Fruit fly (Drosophila melanogaster): ENCODE measurements around the gene tna.

The tna gene

dm6 chr3L:10866633-10867379 lies 31.5 kb downstream of the tna start (continued):
- TF ChIP-seq CG7745 (tag; optimal IDR thresholded peaks at IDR 0.05) (no peak), Med (GFP tag) (peak; percentile 79), CG3407 (GFP tag; optimal IDR thresholded peaks at IDR 0.05) (no peak), Dbx (GFP tag; IDR thresholded peaks at IDR 0.05) (0 out of 3 replicates have a peak, but pooled peaks have one; percentile 53), CHES-1-like (GFP tag; optimal IDR thresholded peaks at IDR 0.05) (peak; percentile 58), CG8281 (tag; optimal IDR thresholded peaks at IDR 0.05) (no peak), Hr3 (GFP tag; optimal IDR thresholded peaks at IDR 0.05) (no peak), rib (GFP tag; IDR thresholded peaks at IDR 0.05) (peak; percentile 44; the same call in 1 of the 2 replicates), eyg (GFP tag; optimal IDR thresholded peaks at IDR 0.05) (no peak), nerfin-1 (tag; optimal IDR thresholded peaks at IDR 0.05) (no peak), CG17328 (GFP tag; IDR thresholded peaks at IDR 0.05) (peak; percentile 20; the same call in 1 of the 2 replicates), CG42726 (GFP tag; IDR thresholded peaks at IDR 0.05; ENCODE audit: partially characterized antibody) (no peak), Nf-YB (GFP tag; optimal IDR thresholded peaks at IDR 0.05) (no peak), CG33213 (GFP tag; optimal IDR thresholded peaks at IDR 0.05) (no peak), lov (optimal IDR thresholded peaks at IDR 0.05) (no peak), lov (GFP tag; IDR thresholded peaks at IDR 0.05) (no peak), Blimp-1 (GFP tag; optimal IDR thresholded peaks at IDR 0.05) (no peak), Dref (GFP tag; IDR thresholded peaks at IDR 0.05) (no peak), HLH4C (GFP tag; IDR thresholded peaks at IDR 0.05; ENCODE audit: partially characterized antibody) (no peak), Hr78 (GFP tag; optimal IDR thresholded peaks at IDR 0.05) (peak in 1 of 2 experiments; percentile 67), Fer3 (tag; optimal IDR thresholded peaks at IDR 0.05) (peak; percentile 50), CG4282 (GFP tag; optimal IDR thresholded peaks at IDR 0.05) (no peak), CG34422 (GFP tag; IDR thresholded peaks at IDR 0.05) (no peak), stwl (tag; optimal IDR thresholded peaks at IDR 0.05) (no peak), CG14014 (GFP tag; IDR thresholded peaks at IDR 0.05) (peak; percentile 55; the same call in 1 of the 2 replicates), dpn (GFP tag; optimal IDR thresholded peaks at IDR 0.05) (peak; percentile 27 to 35), CG11456 (GFP tag; IDR thresholded peaks at IDR 0.05) (peak; percentile 70), sim (GFP tag; IDR thresholded peaks at IDR 0.05) (no peak), CG13624 (GFP tag; optimal IDR thresholded peaks at IDR 0.05) (peak; percentile 55), HLH54F (GFP tag; optimal IDR thresholded peaks at IDR 0.05) (no peak), az2 (GFP tag; optimal IDR thresholded peaks at IDR 0.05) (no peak), Nf-YC (tag; optimal IDR thresholded peaks at IDR 0.05) (no peak), Max (GFP tag; optimal IDR thresholded peaks at IDR 0.05) (no peak), CG10321 (GFP tag; IDR thresholded peaks at IDR 0.05) (no peak), NFAT (GFP tag; IDR thresholded peaks at IDR 0.05) (no peak), hb (GFP tag; IDR thresholded peaks at IDR 0.05; ENCODE audit: partially characterized antibody) (no peak), CG3995 (GFP tag; optimal IDR thresholded peaks at IDR 0.05) (peak; percentile 12), B-H1 (GFP tag; IDR thresholded peaks at IDR 0.05) (no peak), CG12391 (tag; optimal IDR thresholded peaks at IDR 0.05) (no peak), Antp (GFP tag; optimal IDR thresholded peaks at IDR 0.05) (peak; percentile 24), Aef1 (GFP tag; IDR thresholded peaks at IDR 0.05) (peak; percentile 19; the same call in 1 of the 3 replicates), CG3847 (GFP tag; IDR thresholded peaks at IDR 0.05) (peak; percentile 41), CG7963 (GFP tag; IDR thresholded peaks at IDR 0.05; ENCODE audit: partially characterized antibody) (no peak), CG8478 (optimal IDR thresholded peaks at IDR 0.05) (no peak), btn (GFP tag; optimal IDR thresholded peaks at IDR 0.05) (no peak), CTCF (GFP tag; optimal IDR thresholded peaks at IDR 0.05) (no peak), unpg (GFP tag; optimal IDR thresholded peaks at IDR 0.05) (peak; percentile 27), Awh (GFP tag; IDR thresholded peaks at IDR 0.05) (no peak), CG14860 (GFP tag; IDR thresholded peaks at IDR 0.05; ENCODE audit: partially characterized antibody) (no peak), Taf1 (GFP tag; IDR thresholded peaks at IDR 0.05) (no peak), gcm (GFP tag; optimal IDR thresholded peaks at IDR 0.05) (no peak)

Data from whole organism, embryonic.